Fruit fly (Drosophila melanogaster) whole organism, embryonic: Measurements from ENCODE around the gene Ykt6.

Experiments
- Aef1 ChIP-seq: fragments of 200-800 bp; sonication (Bioruptor generic); IDR thresholded peaks from 3 replicates; pipeline ENCODE4 v1.3.6; 2022; ENCODE audit warnings: missing biosample characterization, missing genetic modification characterization
- C15 ChIP-seq: fragments of 200-800 bp; sonication (Bioruptor generic); IDR thresholded peaks from 3 replicates; pipeline ENCODE4 v1.3.6; 2022; ENCODE audit warnings: missing biosample characterization, missing genetic modification characterization
- CG10321 ChIP-seq: fragments of 200-800 bp; sonication (Bioruptor generic); IDR thresholded peaks from 2 replicates; pipeline ENCODE4 v1.3.6; 2022; ENCODE audit warnings: missing biosample characterization, missing genetic modification characterization
- CG10543 ChIP-seq: fragments of 200-800 bp; sonication (Bioruptor generic); optimal IDR thresholded peaks from 3 replicates; lab custom pipeline; 2017; ENCODE audit warnings: missing biosample characterization, mild to moderate bottlenecking, missing genetic modification characterization, moderate library complexity
- CG10565 ChIP-seq: fragments of 200-800 bp; sonication (Bioruptor generic); optimal IDR thresholded peaks from 3 replicates; lab custom pipeline; 2016; ENCODE audit warnings: missing biosample characterization, mild to moderate bottlenecking, missing genetic modification characterization
- CG10959 ChIP-seq: fragments of 200-800 bp; sonication (Bioruptor generic); IDR thresholded peaks from 2 replicates; pipeline ENCODE4 v1.3.6; 2022; ENCODE audit warnings: missing biosample characterization, missing genetic modification characterization
- CG14667 ChIP-seq: fragments of 200-800 bp; sonication (Bioruptor generic); IDR thresholded peaks from 2 replicates; pipeline ENCODE4 v1.3.6; 2022; ENCODE audit warnings: missing biosample characterization, missing genetic modification characterization
- CG15601 ChIP-seq: fragments of 200-800 bp; sonication (Bioruptor generic); optimal IDR thresholded peaks from 3 replicates; lab custom pipeline; 2019; ENCODE audit warnings: missing biosample characterization, mild to moderate bottlenecking, missing genetic modification characterization, moderate library complexity
- CG17359 ChIP-seq: fragments of 200-800 bp; sonication (Bioruptor generic); optimal IDR thresholded peaks from 3 replicates; lab custom pipeline; 2018; ENCODE audit warnings: missing biosample characterization, mild to moderate bottlenecking, missing genetic modification characterization, moderate library complexity
- CG17612 ChIP-seq: fragments of 200-800 bp; sonication (Bioruptor generic); IDR thresholded peaks from 2 replicates; pipeline ENCODE4 v1.3.6; 2022; ENCODE audit warnings: missing biosample characterization, missing genetic modification characterization
- CG18476 ChIP-seq: fragments of 200-800 bp; sonication (Bioruptor generic); optimal IDR thresholded peaks from 2 replicates; lab custom pipeline; 2016; ENCODE audit warnings: missing biosample characterization, mild to moderate bottlenecking, missing genetic modification characterization
- CG2889 ChIP-seq: fragments of 200-800 bp; sonication (Bioruptor generic); IDR thresholded peaks from 3 replicates; pipeline ENCODE4 v1.3.6; 2022; ENCODE audit warnings: missing biosample characterization, missing genetic modification characterization
- CG30020 ChIP-seq: fragments of 200-800 bp; optimal IDR thresholded peaks from 2 replicates; lab custom pipeline; 2019; ENCODE audit warnings: missing biosample characterization, mild to moderate bottlenecking, missing genetic modification characterization, moderate library complexity
- CG31224 ChIP-seq: fragments of 200-800 bp; sonication (Bioruptor generic); IDR thresholded peaks from 2 replicates; pipeline ENCODE4 v1.3.6; 2022; ENCODE audit warnings: missing biosample characterization, missing genetic modification characterization
- CG31365 ChIP-seq: fragments of 200-800 bp; sonication (Bioruptor generic); optimal IDR thresholded peaks from 2 replicates; lab custom pipeline; 2018; ENCODE audit warnings: missing biosample characterization, mild to moderate bottlenecking, missing genetic modification characterization
- CG3163 ChIP-seq: fragments of 200-800 bp; sonication (Bioruptor generic); optimal IDR thresholded peaks from 3 replicates; lab custom pipeline; 2016; ENCODE audit warnings: missing biosample characterization, missing genetic modification characterization
- CG3281 ChIP-seq: fragments of 200-800 bp; sonication (Bioruptor generic); optimal IDR thresholded peaks from 3 replicates; lab custom pipeline; 2017; ENCODE audit warnings: missing biosample characterization, mild to moderate bottlenecking, missing genetic modification characterization
- CG34224 ChIP-seq: fragments of 200-800 bp; sonication (Bioruptor generic); IDR thresholded peaks from 3 replicates; pipeline ENCODE4 v1.3.6; 2022; ENCODE audit warnings: missing biosample characterization, missing genetic modification characterization; ENCODE audit not compliant: partially characterized antibody
- CG4360 ChIP-seq: fragments of 200-800 bp; sonication (Bioruptor generic); IDR thresholded peaks from 2 replicates; pipeline ENCODE4 v1.3.6; 2022; ENCODE audit warnings: missing biosample characterization, missing genetic modification characterization
- CG4424 ChIP-seq: fragments of 200-800 bp; sonication (Bioruptor generic); optimal IDR thresholded peaks from 3 replicates; lab custom pipeline; 2016; ENCODE audit warnings: missing biosample characterization, missing genetic modification characterization
- CG4854 ChIP-seq: fragments of 200-800 bp; sonication (Bioruptor generic); optimal IDR thresholded peaks from 2 replicates; lab custom pipeline; 2016; ENCODE audit warnings: missing biosample characterization, missing genetic modification characterization, inconsistent platforms
- CG6683 ChIP-seq: fragments of 200-800 bp; sonication (Bioruptor generic); optimal IDR thresholded peaks from 2 replicates; lab custom pipeline; 2017; ENCODE audit warnings: missing biosample characterization, mild to moderate bottlenecking, missing genetic modification characterization, missing genetic modification reagents
- CG6791 ChIP-seq: fragments of 200-800 bp; sonication (Bioruptor generic); IDR thresholded peaks from 3 replicates; pipeline ENCODE4 v1.3.6; 2022; ENCODE audit warnings: missing biosample characterization, missing genetic modification characterization; ENCODE audit not compliant: partially characterized antibody
- Deaf1 ChIP-seq: fragments of 200-800 bp; optimal IDR thresholded peaks from 3 replicates; lab custom pipeline; 2019; ENCODE audit warnings: missing biosample characterization, mild to moderate bottlenecking, missing genetic modification characterization, moderate library complexity
- E2f1 ChIP-seq: fragments of 200-800 bp; sonication (Bioruptor generic); IDR thresholded peaks from 2 replicates; pipeline ENCODE4 v1.3.6; 2022; ENCODE audit warnings: missing biosample characterization, missing genetic modification characterization
- HHEX ChIP-seq: fragments of 200-800 bp; sonication (Bioruptor generic); optimal IDR thresholded peaks from 3 replicates; lab custom pipeline; 2017; ENCODE audit warnings: missing biosample characterization, mild to moderate bottlenecking, missing genetic modification characterization, missing genetic modification reagents
- Hmx ChIP-seq: fragments of 200-800 bp; sonication (Bioruptor generic); optimal IDR thresholded peaks from 2 replicates; lab custom pipeline; 2016; ENCODE audit warnings: missing biosample characterization, missing genetic modification characterization
- Hsf ChIP-seq: fragments of 200-800 bp; sonication (Bioruptor generic); optimal IDR thresholded peaks from 3 replicates; lab custom pipeline; 2016; ENCODE audit warnings: missing biosample characterization, missing genetic modification characterization
- Nf-YA ChIP-seq: fragments of 200-800 bp; sonication (Bioruptor generic); IDR thresholded peaks from 2 replicates; pipeline ENCODE4 v1.3.6; 2022; ENCODE audit warnings: missing biosample characterization, missing genetic modification characterization
- NfI ChIP-seq: fragments of 200-800 bp; sonication (Bioruptor generic); optimal IDR thresholded peaks from 3 replicates; lab custom pipeline; 2018; ENCODE audit warnings: missing biosample characterization, mild to moderate bottlenecking, missing genetic modification characterization, moderate library complexity
- PHDP ChIP-seq: fragments of 200-800 bp; sonication (Bioruptor generic); optimal IDR thresholded peaks from 3 replicates; lab custom pipeline; 2018; ENCODE audit warnings: missing biosample characterization, mild to moderate bottlenecking, missing genetic modification characterization, moderate library complexity
- Side ChIP-seq: fragments of 200-800 bp; sonication (Bioruptor generic); optimal IDR thresholded peaks from 2 replicates; lab custom pipeline; 2016; ENCODE audit warnings: missing biosample characterization, missing genetic modification characterization
- TFAM ChIP-seq: fragments of 200-800 bp; sonication (Bioruptor generic); optimal IDR thresholded peaks from 2 replicates; lab custom pipeline; 2017; ENCODE audit warnings: missing biosample characterization, missing genetic modification characterization, inconsistent platforms
- Tbp ChIP-seq: fragments of >200 bp; optimal IDR thresholded peaks from 2 replicates; lab custom pipeline; 2018; ENCODE audit warnings: missing biosample characterization, missing genetic modification characterization
- Xrp1 ChIP-seq: fragments of 200-800 bp; sonication (Bioruptor generic); IDR thresholded peaks from 2 replicates; pipeline ENCODE4 v1.3.6; 2022; ENCODE audit warnings: missing biosample characterization, missing genetic modification characterization
- aop ChIP-seq: fragments of 200-800 bp; sonication (Bioruptor generic); IDR thresholded peaks from 2 replicates; pipeline ENCODE4 v1.3.6; 2022; ENCODE audit warnings: missing biosample characterization, missing genetic modification characterization
- az2 ChIP-seq: fragments of 200-800 bp; sonication (Bioruptor generic); optimal IDR thresholded peaks from 3 replicates; lab custom pipeline; 2016; ENCODE audit warnings: missing biosample characterization, missing genetic modification characterization
- bigmax ChIP-seq: fragments of 200-800 bp; sonication (Bioruptor generic); optimal IDR thresholded peaks from 2 replicates; lab custom pipeline; 2018; ENCODE audit warnings: missing biosample characterization, mild to moderate bottlenecking, missing genetic modification characterization
- dpn ChIP-seq, 2 experiments: fragments of 200-800 bp; sonication (Bioruptor generic); optimal IDR thresholded peaks; 3 replicates each; lab custom pipeline; 2016; ENCODE audit warnings: missing biosample characterization in 2 of 2, missing genetic modification characterization in 2 of 2
- ewg ChIP-seq: fragments of 200-800 bp; sonication (Bioruptor generic); optimal IDR thresholded peaks from 3 replicates; lab custom pipeline; 2017; ENCODE audit warnings: mild to moderate bottlenecking, missing biosample characterization, missing genetic modification reagents, missing genetic modification characterization
- ftz-f1 ChIP-seq: fragments of 200-800 bp; sonication (Bioruptor generic); optimal IDR thresholded peaks from 2 replicates; lab custom pipeline; 2016; ENCODE audit warnings: missing biosample characterization, missing genetic modification characterization
- jigr1 ChIP-seq: fragments of 200-800 bp; sonication (Bioruptor generic); IDR thresholded peaks from 3 replicates; pipeline ENCODE4 v1.3.6; 2022; ENCODE audit warnings: missing biosample characterization, missing genetic modification characterization
- ken ChIP-seq: fragments of 200-800 bp; sonication (Bioruptor generic); IDR thresholded peaks from 3 replicates; pipeline ENCODE4 v1.3.6; 2022; ENCODE audit warnings: missing biosample characterization, missing genetic modification characterization
- lbe ChIP-seq: fragments of 200-800 bp; sonication (Bioruptor generic); optimal IDR thresholded peaks from 2 replicates; lab custom pipeline; 2016; ENCODE audit warnings: missing biosample characterization, mild to moderate bottlenecking, missing genetic modification characterization
- lov ChIP-seq, 2 experiments: fragments of 200-800 bp in 1 of 2; fragments of >200 bp in 1 of 2; sonication (Bioruptor generic) in 1 of 2; IDR thresholded peaks in 1 of 2; optimal IDR thresholded peaks in 1 of 2; 2 replicates in 1 of 2; 3 replicates in 1 of 2; pipeline versions ENCODE4 v1.3.6 to Lab custom; 2017 to 2022; ENCODE audit warnings: missing biosample characterization in 1 of 2, missing genetic modification characterization in 1 of 2
- nau ChIP-seq: fragments of 200-800 bp; sonication (Bioruptor generic); optimal IDR thresholded peaks from 3 replicates; lab custom pipeline; 2017; ENCODE audit warnings: missing biosample characterization, mild to moderate bottlenecking, missing genetic modification characterization, missing genetic modification reagents
- psq ChIP-seq: fragments of 200-800 bp; sonication (Bioruptor generic); optimal IDR thresholded peaks from 2 replicates; lab custom pipeline; 2017; ENCODE audit warnings: missing biosample characterization, missing genetic modification characterization
- sisA ChIP-seq: fragments of 200-800 bp; sonication (Bioruptor generic); IDR thresholded peaks from 2 replicates; pipeline ENCODE4 v1.3.6; 2022; ENCODE audit warnings: missing biosample characterization, missing genetic modification characterization
- sr ChIP-seq: fragments of 200-800 bp; sonication (Bioruptor generic); IDR thresholded peaks from 3 replicates; pipeline ENCODE4 v1.3.6; 2022; ENCODE audit warnings: missing biosample characterization, missing genetic modification characterization
- vvl ChIP-seq: fragments of 200-800 bp; sonication (Bioruptor generic); IDR thresholded peaks from 2 replicates; pipeline ENCODE4 v1.3.6; 2022; ENCODE audit warnings: missing biosample characterization, missing genetic modification characterization

Ykt6 gene

DNA sequence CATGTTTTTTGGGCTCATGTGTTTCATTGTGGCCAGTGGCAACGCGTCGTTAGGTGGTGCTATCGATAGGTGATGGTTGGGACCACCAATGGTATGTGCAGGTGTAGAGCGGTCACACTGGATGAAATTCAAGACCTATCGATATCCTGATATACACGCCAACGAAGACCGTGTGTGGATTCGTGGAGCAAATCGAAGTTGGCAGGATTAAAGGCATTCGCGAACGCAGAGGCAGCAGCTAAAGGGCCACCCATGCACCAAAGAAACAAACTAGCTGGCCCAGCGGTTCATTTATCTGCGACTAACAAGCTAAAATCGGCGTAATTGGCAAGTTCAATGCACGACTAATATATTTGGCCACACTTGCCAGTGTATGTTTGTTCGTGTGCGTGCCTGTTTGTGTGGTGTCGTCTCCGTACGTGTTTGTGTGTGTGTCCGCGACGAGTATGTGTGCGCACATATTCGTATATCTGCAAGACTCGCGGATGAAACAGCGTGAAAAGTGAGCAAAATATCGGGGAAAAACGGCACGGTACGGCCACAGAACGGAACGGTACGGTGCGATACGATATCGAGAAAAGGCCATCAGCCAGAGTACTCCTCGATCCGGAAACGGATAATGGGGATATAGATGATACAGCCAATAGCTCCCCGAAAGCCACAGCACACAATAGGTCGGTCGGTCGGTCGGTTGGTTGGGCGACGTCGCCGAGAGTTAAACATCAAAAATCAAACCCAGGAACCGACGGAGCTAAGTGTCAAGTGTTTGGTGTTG lies 15.8 kb downstream of the Ykt6 start, which contains the start of gene Ubr3 (continued):
- peak; percentile 29 for TF ChIP-seq CG30020 (tag; lab: Kevin White, UChicago)
- TF ChIP-seq CG14667 (GFP tag; lab: Robert Waterston, UW): no peak
- TF ChIP-seq Nf-YA (GFP tag; lab: Robert Waterston, UW): no peak
- TF ChIP-seq lbe: no peak
- TF ChIP-seq Side (GFP tag; lab: Kevin White, UChicago): no peak
- TF ChIP-seq ewg (GFP tag; lab: Kevin White, UChicago): no peak
- no peak for TF ChIP-seq TFAM (GFP tag; lab: Kevin White, UChicago)
- TF ChIP-seq CG3281 (GFP tag; lab: Kevin White, UChicago): no peak
- TF ChIP-seq psq: no peak
- TF ChIP-seq dpn (GFP tag; optimal IDR thresholded peaks at IDR 0.05; lab: Kevin White, UChicago): peak in 1 of 2 experiments; percentile 11
- TF ChIP-seq jigr1: no peak
- TF ChIP-seq CG17612: no peak
- TF ChIP-seq CG15601: no peak
- no peak for TF ChIP-seq sr (GFP tag; lab: Robert Waterston, UW)
- no peak for TF ChIP-seq CG10565 (GFP tag; lab: Kevin White, UChicago)
- no peak for TF ChIP-seq NfI (GFP tag; lab: Kevin White, UChicago)
- TF ChIP-seq Tbp (GFP tag; lab: Kevin White, UChicago): no peak
- TF ChIP-seq aop: no peak
- no peak for TF ChIP-seq CG4854
- no peak for TF ChIP-seq CG4360 (GFP tag; lab: Robert Waterston, UW)
- no peak for TF ChIP-seq CG31365
- no peak for TF ChIP-seq CG17359
- peak; percentile 29 for TF ChIP-seq CG6683 (GFP tag; lab: Kevin White, UChicago)
- no peak for TF ChIP-seq ken (GFP tag; lab: Robert Waterston, UW)
- no peak for TF ChIP-seq Xrp1
- TF ChIP-seq ftz-f1: peak; percentile 7
- TF ChIP-seq lov (optimal IDR thresholded peaks at IDR 0.05; lab: Kevin White, UChicago): no peak
- TF ChIP-seq lov (GFP tag; IDR thresholded peaks at IDR 0.05; lab: Robert Waterston, UW): no peak
- no peak for TF ChIP-seq Hsf (GFP tag; lab: Kevin White, UChicago)
- no peak for TF ChIP-seq az2 (GFP tag; lab: Kevin White, UChicago)
- TF ChIP-seq vvl (GFP tag; lab: Robert Waterston, UW): no peak
- no peak for TF ChIP-seq PHDP (tag; lab: Kevin White, UChicago)
- peak; percentile 74 for TF ChIP-seq CG6791 (GFP tag; lab: Robert Waterston, UW)
- peak; percentile 69 for TF ChIP-seq Deaf1 (tag; lab: Kevin White, UChicago)
- TF ChIP-seq Hmx (GFP tag; lab: Kevin White, UChicago): no peak
- TF ChIP-seq CG3163 (GFP tag; lab: Kevin White, UChicago): no peak
- no peak for TF ChIP-seq CG10959 (GFP tag; lab: Robert Waterston, UW)
- TF ChIP-seq CG34224 (GFP tag; lab: Robert Waterston, UW): peak; percentile 66; the same call in 2 of the 3 replicates
- no peak for TF ChIP-seq CG10321 (GFP tag; lab: Robert Waterston, UW)
- no peak for TF ChIP-seq bigmax (GFP tag; lab: Kevin White, UChicago)
- no peak for TF ChIP-seq CG4424 (GFP tag; lab: Kevin White, UChicago)
- no peak for TF ChIP-seq C15 (GFP tag; lab: Robert Waterston, UW)
- no peak for TF ChIP-seq sisA (GFP tag; lab: Robert Waterston, UW)
- TF ChIP-seq CG31224 (GFP tag; lab: Robert Waterston, UW): no peak
- TF ChIP-seq CG2889: no peak
- TF ChIP-seq CG18476 (GFP tag; lab: Kevin White, UChicago): no peak
- TF ChIP-seq CG10543: peak; percentile 21
- TF ChIP-seq HHEX: peak; percentile 0
- no peak for TF ChIP-seq E2f1
- no peak for TF ChIP-seq nau
- no peak for TF ChIP-seq Aef1 (GFP tag; lab: Robert Waterston, UW)
